Fruit fly (Drosophila melanogaster) whole organism, embryonic: ENCODE measurements around the gene mRpS2.

Experiments
- Antp ChIP-seq: fragments of 200-800 bp; sonication (Bioruptor generic); optimal IDR thresholded peaks from 3 replicates; lab custom pipeline; 2016; ENCODE audit warnings: missing biosample characterization, missing genetic modification characterization
- Atf-2 ChIP-seq: fragments of 200-800 bp; sonication (Bioruptor generic); optimal IDR thresholded peaks from 2 replicates; lab custom pipeline; 2016; ENCODE audit warnings: missing biosample characterization, missing genetic modification characterization
- BEAF-32 ChIP-seq: fragments of 200-800 bp; sonication (Bioruptor generic); optimal IDR thresholded peaks from 3 replicates; lab custom pipeline; 2017; ENCODE audit warnings: missing biosample characterization, missing genetic modification characterization, mild to moderate bottlenecking, moderate library complexity, missing genetic modification reagents
- CG11398 ChIP-seq: fragments of 200-800 bp; sonication (Bioruptor generic); optimal IDR thresholded peaks from 2 replicates; lab custom pipeline; 2016; ENCODE audit warnings: missing biosample characterization, missing genetic modification characterization
- CG1529 ChIP-seq: fragments of 200-800 bp; sonication (Bioruptor generic); optimal IDR thresholded peaks from 3 replicates; lab custom pipeline; 2018; ENCODE audit warnings: missing biosample characterization, missing genetic modification characterization
- CG15514 ChIP-seq: fragments of 200-800 bp; sonication (Bioruptor generic); optimal IDR thresholded peaks from 3 replicates; lab custom pipeline; 2017; ENCODE audit warnings: missing biosample characterization, missing genetic modification characterization, mild to moderate bottlenecking, moderate library complexity, missing genetic modification reagents
- CG17568 ChIP-seq: fragments of 200-800 bp; sonication (Bioruptor generic); optimal IDR thresholded peaks from 2 replicates; lab custom pipeline; 2018; ENCODE audit warnings: missing biosample characterization, mild to moderate bottlenecking, missing genetic modification characterization, moderate library complexity
- CG18476 ChIP-seq: fragments of 200-800 bp; sonication (Bioruptor generic); optimal IDR thresholded peaks from 2 replicates; lab custom pipeline; 2016; ENCODE audit warnings: missing biosample characterization, mild to moderate bottlenecking, missing genetic modification characterization
- CG2678 ChIP-seq: fragments of 200-800 bp; sonication (Bioruptor generic); optimal IDR thresholded peaks from 3 replicates; lab custom pipeline; 2019; ENCODE audit warnings: missing biosample characterization, mild to moderate bottlenecking, missing genetic modification characterization, moderate library complexity
- CG30020 ChIP-seq: fragments of 200-800 bp; optimal IDR thresholded peaks from 2 replicates; lab custom pipeline; 2019; ENCODE audit warnings: missing biosample characterization, mild to moderate bottlenecking, missing genetic modification characterization, moderate library complexity
- CG6254 ChIP-seq: fragments of 200-800 bp; sonication (Bioruptor generic); optimal IDR thresholded peaks from 3 replicates; lab custom pipeline; 2017; ENCODE audit warnings: mild to moderate bottlenecking, missing biosample characterization, missing genetic modification reagents, missing genetic modification characterization
- CG6272 ChIP-seq: fragments of 200-800 bp; sonication (Bioruptor generic); IDR thresholded peaks from 2 replicates; pipeline ENCODE4 v1.3.6; 2022; ENCODE audit warnings: missing biosample characterization, missing genetic modification characterization
- CG6854 ChIP-seq: fragments of 200-800 bp; sonication (Bioruptor generic); optimal IDR thresholded peaks from 3 replicates; lab custom pipeline; 2017; ENCODE audit warnings: missing biosample characterization, mild to moderate bottlenecking, missing genetic modification characterization
- CG7963 ChIP-seq: fragments of 200-800 bp; sonication (Bioruptor generic); IDR thresholded peaks from 3 replicates; pipeline ENCODE4 v1.3.6; 2022; ENCODE audit warnings: missing biosample characterization, missing genetic modification characterization; ENCODE audit not compliant: partially characterized antibody
- CG8388 ChIP-seq: fragments of 200-800 bp; sonication (Bioruptor generic); optimal IDR thresholded peaks from 2 replicates; lab custom pipeline; 2019; ENCODE audit warnings: missing biosample characterization, mild to moderate bottlenecking, missing genetic modification characterization, moderate library complexity
- CG8944 ChIP-seq: fragments of 200-800 bp; sonication (Bioruptor generic); optimal IDR thresholded peaks from 3 replicates; lab custom pipeline; 2016; ENCODE audit warnings: missing biosample characterization, missing genetic modification characterization
- CG9817 ChIP-seq: fragments of 200-800 bp; sonication (Bioruptor generic); optimal IDR thresholded peaks from 2 replicates; lab custom pipeline; 2018; ENCODE audit warnings: missing biosample characterization, mild to moderate bottlenecking, missing genetic modification characterization, moderate library complexity
- Chrac-16 ChIP-seq: fragments of 200-800 bp; sonication (Bioruptor generic); optimal IDR thresholded peaks from 3 replicates; lab custom pipeline; 2016; ENCODE audit warnings: missing biosample characterization, missing genetic modification characterization
- Gug ChIP-seq: fragments of 200-800 bp; sonication (Bioruptor generic); IDR thresholded peaks from 4 replicates; pipeline ENCODE4 v1.3.6; 2022; ENCODE audit warnings: missing biosample characterization, missing genetic modification characterization
- HmgZ ChIP-seq: fragments of 200-800 bp; sonication (Bioruptor generic); optimal IDR thresholded peaks from 2 replicates; lab custom pipeline; 2018; ENCODE audit warnings: missing biosample characterization, mild to moderate bottlenecking, missing genetic modification characterization
- Hr3 ChIP-seq: fragments of 200-800 bp; sonication (Bioruptor generic); optimal IDR thresholded peaks from 3 replicates; lab custom pipeline; 2016; ENCODE audit warnings: missing biosample characterization, missing genetic modification characterization
- Hr78 ChIP-seq, 2 experiments: fragments of 200-800 bp in 1 of 2; fragments of >200 bp in 1 of 2; sonication (Bioruptor generic) in 1 of 2; optimal IDR thresholded peaks; 2 replicates each; lab custom pipeline; 2017 to 2019; ENCODE audit warnings: missing biosample characterization in 2 of 2, missing genetic modification characterization in 2 of 2, mild to moderate bottlenecking in 1 of 2, moderate library complexity in 1 of 2
- Neu2 ChIP-seq: fragments of 200-800 bp; sonication (Bioruptor generic); optimal IDR thresholded peaks from 3 replicates; lab custom pipeline; 2016; ENCODE audit warnings: missing biosample characterization, missing genetic modification characterization, borderline replicate concordance
- TFAM ChIP-seq: fragments of 200-800 bp; sonication (Bioruptor generic); optimal IDR thresholded peaks from 2 replicates; lab custom pipeline; 2017; ENCODE audit warnings: missing biosample characterization, missing genetic modification characterization, inconsistent platforms
- ac ChIP-seq: fragments of 200-800 bp; sonication (Bioruptor generic); optimal IDR thresholded peaks from 3 replicates; lab custom pipeline; 2017; ENCODE audit warnings: missing biosample characterization, mild to moderate bottlenecking, missing genetic modification characterization
- al ChIP-seq: fragments of 200-800 bp; sonication (Bioruptor generic); IDR thresholded peaks from 2 replicates; pipeline ENCODE4 v1.3.6; 2022; ENCODE audit warnings: missing biosample characterization, missing genetic modification characterization
- cad ChIP-seq: fragments of >200 bp; optimal IDR thresholded peaks from 2 replicates; lab custom pipeline; 2017; ENCODE audit warnings: missing biosample characterization, missing genetic modification characterization
- cato ChIP-seq: fragments of 200-800 bp; sonication (Bioruptor generic); optimal IDR thresholded peaks from 2 replicates; lab custom pipeline; 2016; ENCODE audit warnings: missing biosample characterization, missing genetic modification characterization, borderline replicate concordance
- chinmo ChIP-seq: fragments of 200-800 bp; sonication (Bioruptor generic); IDR thresholded peaks from 4 replicates; pipeline ENCODE4 v1.3.6; 2022; ENCODE audit warnings: missing biosample characterization, missing genetic modification characterization; ENCODE audit not compliant: partially characterized antibody
- cwo ChIP-seq: fragments of 200-800 bp; sonication (Bioruptor generic); optimal IDR thresholded peaks from 3 replicates; lab custom pipeline; 2017; ENCODE audit warnings: missing biosample characterization, missing genetic modification characterization, mild to moderate bottlenecking, moderate library complexity, missing genetic modification reagents
- dm ChIP-seq: fragments of 200-800 bp; sonication (Bioruptor generic); optimal IDR thresholded peaks from 3 replicates; lab custom pipeline; 2016; ENCODE audit warnings: missing biosample characterization, missing genetic modification characterization
- emc ChIP-seq: fragments of 200-800 bp; sonication (Bioruptor generic); optimal IDR thresholded peaks from 2 replicates; lab custom pipeline; 2016; ENCODE audit warnings: missing biosample characterization, missing genetic modification characterization
- gce ChIP-seq: fragments of 200-800 bp; sonication (Bioruptor generic); IDR thresholded peaks from 3 replicates; pipeline ENCODE4 v1.3.6; 2022; ENCODE audit warnings: missing biosample characterization, missing genetic modification characterization
- kah ChIP-seq: fragments of 200-800 bp; sonication (Bioruptor generic); optimal IDR thresholded peaks from 2 replicates; lab custom pipeline; 2018; ENCODE audit warnings: missing biosample characterization, mild to moderate bottlenecking, missing genetic modification characterization
- kni ChIP-seq: fragments of 200-800 bp; sonication (Bioruptor generic); optimal IDR thresholded peaks from 3 replicates; lab custom pipeline; 2017; ENCODE audit warnings: mild to moderate bottlenecking, missing biosample characterization, missing genetic modification reagents, missing genetic modification characterization
- mld ChIP-seq: fragments of 200-800 bp; sonication (Bioruptor generic); IDR thresholded peaks from 3 replicates; pipeline ENCODE4 v1.3.6; 2022; ENCODE audit warnings: missing biosample characterization, missing genetic modification characterization; ENCODE audit not compliant: partially characterized antibody
- onecut ChIP-seq: fragments of 200-800 bp; sonication (Bioruptor generic); IDR thresholded peaks from 2 replicates; pipeline ENCODE4 v1.3.6; 2022; ENCODE audit warnings: missing biosample characterization, missing genetic modification characterization
- org-1 ChIP-seq: fragments of 200-800 bp; sonication (Bioruptor generic); optimal IDR thresholded peaks from 2 replicates; lab custom pipeline; 2017; ENCODE audit warnings: missing biosample characterization, missing genetic modification characterization
- otp ChIP-seq: fragments of 200-800 bp; sonication (Bioruptor generic); IDR thresholded peaks from 3 replicates; pipeline ENCODE4, ENCODE4 v1.3.6; 2022; ENCODE audit warnings: missing biosample characterization, missing genetic modification characterization
- pita ChIP-seq: fragments of 200-800 bp; sonication (Bioruptor generic); optimal IDR thresholded peaks from 2 replicates; lab custom pipeline; 2017; ENCODE audit warnings: missing biosample characterization, mild to moderate bottlenecking, missing genetic modification characterization
- pros ChIP-seq: fragments of 200-800 bp; sonication (Bioruptor generic); optimal IDR thresholded peaks from 3 replicates; lab custom pipeline; 2019; ENCODE audit warnings: missing biosample characterization, mild to moderate bottlenecking, missing genetic modification characterization, moderate library complexity
- scrt ChIP-seq: fragments of 200-800 bp; sonication (Bioruptor generic); optimal IDR thresholded peaks from 2 replicates; lab custom pipeline; 2018; ENCODE audit warnings: missing biosample characterization, mild to moderate bottlenecking, missing genetic modification characterization, moderate library complexity
- sima ChIP-seq: fragments of 200-800 bp; sonication (Bioruptor generic); optimal IDR thresholded peaks from 2 replicates; lab custom pipeline; 2016; ENCODE audit warnings: missing biosample characterization, missing genetic modification characterization
- tap ChIP-seq: fragments of 200-800 bp; optimal IDR thresholded peaks from 3 replicates; lab custom pipeline; 2019; ENCODE audit warnings: missing biosample characterization, mild to moderate bottlenecking, missing genetic modification characterization, moderate library complexity
- toy ChIP-seq: fragments of 200-800 bp; sonication (Bioruptor generic); IDR thresholded peaks from 2 replicates; pipeline ENCODE4 v1.3.6; 2022; ENCODE audit warnings: missing biosample characterization, missing genetic modification characterization
- trh ChIP-seq: fragments of 200-800 bp; sonication (Bioruptor generic); optimal IDR thresholded peaks from 2 replicates; lab custom pipeline; 2016; ENCODE audit warnings: missing biosample characterization, missing genetic modification characterization
- wor ChIP-seq: fragments of 200-800 bp; sonication (Bioruptor generic); IDR thresholded peaks from 2 replicates; pipeline ENCODE4 v1.3.6; 2022; ENCODE audit warnings: missing biosample characterization, missing genetic modification characterization
- z ChIP-seq: fragments of 200-800 bp; sonication (Bioruptor generic); IDR thresholded peaks from 3 replicates; pipeline ENCODE4 v1.3.6; 2022; ENCODE audit warnings: missing biosample characterization, missing genetic modification characterization
- zen ChIP-seq: fragments of 200-800 bp; sonication (Bioruptor generic); optimal IDR thresholded peaks from 3 replicates; lab custom pipeline; 2018; ENCODE audit warnings: missing biosample characterization, mild to moderate bottlenecking, missing genetic modification characterization, moderate library complexity

The mRpS2 gene

dm6 chr2L:4810044-4810609 lies 40.1 kb downstream of the mRpS2 start (continued):
- TF ChIP-seq wor (GFP tag; lab: Robert Waterston, UW): no peak
- no peak for TF ChIP-seq Antp (GFP tag; lab: Kevin White, UChicago)
- TF ChIP-seq CG15514 (GFP tag; lab: Kevin White, UChicago): peak; percentile 48
- TF ChIP-seq CG2678 (tag; lab: Kevin White, UChicago): peak; percentile 29
- peak; percentile 63 for TF ChIP-seq dm (GFP tag; lab: Kevin White, UChicago)
- TF ChIP-seq CG6854 (GFP tag; lab: Kevin White, UChicago): no peak
- peak; percentile 25 for TF ChIP-seq Chrac-16 (GFP tag; lab: Kevin White, UChicago)
- TF ChIP-seq CG8388 (GFP tag; lab: Kevin White, UChicago): peak; percentile 40
- TF ChIP-seq al: 0 out of 2 replicates have a peak, but pooled peaks have one; percentile 10
- TF ChIP-seq kni (GFP tag; lab: Kevin White, UChicago): peak; percentile 95
- no peak for TF ChIP-seq org-1
- TF ChIP-seq toy (GFP tag; lab: Robert Waterston, UW): no peak
- TF ChIP-seq CG7963 (GFP tag; lab: Robert Waterston, UW): 0 out of 3 replicates have a peak, but pooled peaks have one; percentile 5
- no peak for TF ChIP-seq Gug (GFP tag; lab: Robert Waterston, UW)
- peak; percentile 42 for TF ChIP-seq pros
- TF ChIP-seq emc (GFP tag; lab: Kevin White, UChicago): no peak
- TF ChIP-seq zen (tag; lab: Kevin White, UChicago): no peak
- TF ChIP-seq chinmo (GFP tag; lab: Robert Waterston, UW): peak; percentile 91
- TF ChIP-seq Neu2 (GFP tag; lab: Kevin White, UChicago): no peak
- TF ChIP-seq sima: no peak
- no peak for TF ChIP-seq CG11398 (GFP tag; lab: Kevin White, UChicago)
- no peak for TF ChIP-seq gce (GFP tag; lab: Robert Waterston, UW)
- TF ChIP-seq Hr3 (GFP tag; lab: Kevin White, UChicago): no peak
- no peak for TF ChIP-seq cwo (GFP tag; lab: Kevin White, UChicago)
- peak; percentile 17 for TF ChIP-seq CG9817 (tag; lab: Kevin White, UChicago)
- TF ChIP-seq scrt (GFP tag; lab: Kevin White, UChicago): peak; percentile 99
- peak; percentile 61 for TF ChIP-seq pita (GFP tag; lab: Kevin White, UChicago)
- TF ChIP-seq ac (GFP tag; lab: Kevin White, UChicago): no peak
- no peak for TF ChIP-seq CG17568 (GFP tag; lab: Kevin White, UChicago)
- TF ChIP-seq Hr78 (GFP tag; optimal IDR thresholded peaks at IDR 0.05; lab: Kevin White, UChicago): no peak
- no peak for TF ChIP-seq CG18476 (GFP tag; lab: Kevin White, UChicago)
- TF ChIP-seq BEAF-32 (GFP tag; lab: Kevin White, UChicago): peak; percentile 3
- no peak; the same call in 2 of the 3 replicates for TF ChIP-seq otp (GFP tag; lab: Robert Waterston, UW)
- no peak for TF ChIP-seq TFAM (GFP tag; lab: Kevin White, UChicago)
- TF ChIP-seq CG6254 (GFP tag; lab: Kevin White, UChicago): peak; percentile 51
- no peak for TF ChIP-seq cato (GFP tag; lab: Kevin White, UChicago)
- peak; percentile 99 for TF ChIP-seq kah (GFP tag; lab: Kevin White, UChicago)
- no peak for TF ChIP-seq Atf-2 (GFP tag; lab: Kevin White, UChicago)
- TF ChIP-seq tap (tag; lab: Kevin White, UChicago): peak; percentile 25
- no peak for TF ChIP-seq CG8944 (GFP tag; lab: Kevin White, UChicago)
- TF ChIP-seq CG30020 (tag; lab: Kevin White, UChicago): no peak
- TF ChIP-seq CG6272 (GFP tag; lab: Robert Waterston, UW): no peak
- no peak for TF ChIP-seq trh (GFP tag; lab: Kevin White, UChicago)
- TF ChIP-seq mld: peak; percentile 51; the same call in 1 of the 3 replicates
- no peak; the same call in 1 of the 2 replicates for TF ChIP-seq onecut (GFP tag; lab: Robert Waterston, UW)
- TF ChIP-seq z: peak; percentile 53; the same call in 1 of the 3 replicates
- TF ChIP-seq CG1529 (GFP tag; lab: Kevin White, UChicago): no peak
- TF ChIP-seq cad (GFP tag; lab: Kevin White, UChicago): no peak
- peak; percentile 89 for TF ChIP-seq HmgZ (tag; lab: Kevin White, UChicago)
